Fruit fly (Drosophila melanogaster) whole organism, embryonic: ENCODE measurements around the gene CG46303.

Experiments
- Abd-B ChIP-seq: fragments of 200-800 bp; sonication (Bioruptor generic); optimal IDR thresholded peaks from 2 replicates; lab custom pipeline; 2018; ENCODE audit warnings: missing biosample characterization, mild to moderate bottlenecking, missing genetic modification characterization, moderate library complexity
- CG10147 ChIP-seq: fragments of 200-800 bp; sonication (Bioruptor generic); optimal IDR thresholded peaks from 2 replicates; lab custom pipeline; 2019; ENCODE audit warnings: missing biosample characterization, mild to moderate bottlenecking, missing genetic modification characterization, moderate library complexity
- CG10462 ChIP-seq: fragments of 200-800 bp; sonication (Bioruptor generic); optimal IDR thresholded peaks from 2 replicates; lab custom pipeline; 2016; ENCODE audit warnings: missing biosample characterization, missing genetic modification characterization
- CG11085 ChIP-seq: fragments of 200-800 bp; sonication (Bioruptor generic); IDR thresholded peaks from 2 replicates; pipeline ENCODE4 v1.3.6; 2022; ENCODE audit warnings: missing biosample characterization, missing genetic modification characterization
- CG11560 ChIP-seq: fragments of 200-800 bp; sonication (Bioruptor generic); IDR thresholded peaks from 3 replicates; pipeline ENCODE4 v1.3.6; 2022; ENCODE audit warnings: missing biosample characterization, missing genetic modification characterization
- CG11695 ChIP-seq: fragments of 200-800 bp; sonication (Bioruptor generic); IDR thresholded peaks from 3 replicates; pipeline ENCODE4 v1.3.6; 2022; ENCODE audit warnings: missing biosample characterization, missing genetic modification characterization
- CG12659 ChIP-seq: fragments of 200-800 bp; sonication (Bioruptor generic); optimal IDR thresholded peaks from 3 replicates; lab custom pipeline; 2017; ENCODE audit warnings: mild to moderate bottlenecking, missing biosample characterization, missing genetic modification reagents, missing genetic modification characterization
- CG14710 ChIP-seq: fragments of 200-800 bp; sonication (Bioruptor generic); optimal IDR thresholded peaks from 3 replicates; lab custom pipeline; 2019; ENCODE audit warnings: missing biosample characterization, mild to moderate bottlenecking, missing genetic modification characterization, moderate library complexity
- CG15011 ChIP-seq: fragments of 200-800 bp; sonication (Bioruptor generic); optimal IDR thresholded peaks from 3 replicates; lab custom pipeline; 2018; ENCODE audit warnings: missing biosample characterization, mild to moderate bottlenecking, missing genetic modification characterization
- CG15073 ChIP-seq: fragments of 200-800 bp; sonication (Bioruptor generic); optimal IDR thresholded peaks from 2 replicates; lab custom pipeline; 2016; ENCODE audit warnings: missing biosample characterization, missing genetic modification characterization
- CG15269 ChIP-seq: fragments of 200-800 bp; sonication (Bioruptor generic); optimal IDR thresholded peaks from 2 replicates; lab custom pipeline; 2018; ENCODE audit warnings: missing biosample characterization, mild to moderate bottlenecking, missing genetic modification characterization, moderate library complexity
- CG1603 ChIP-seq: fragments of 200-800 bp; sonication (Bioruptor generic); optimal IDR thresholded peaks from 2 replicates; lab custom pipeline; 2019; ENCODE audit warnings: missing biosample characterization, mild to moderate bottlenecking, missing genetic modification characterization, moderate library complexity
- CG17328 ChIP-seq: fragments of 200-800 bp; sonication (Bioruptor generic); IDR thresholded peaks from 2 replicates; pipeline ENCODE4 v1.3.6; 2022; ENCODE audit warnings: missing biosample characterization, missing genetic modification characterization
- CG2875 ChIP-seq: fragments of 200-800 bp; sonication (Bioruptor generic); optimal IDR thresholded peaks from 2 replicates; lab custom pipeline; 2017; ENCODE audit warnings: missing biosample characterization, mild to moderate bottlenecking, missing genetic modification characterization, missing genetic modification reagents
- CG2889 ChIP-seq: fragments of 200-800 bp; sonication (Bioruptor generic); IDR thresholded peaks from 3 replicates; pipeline ENCODE4 v1.3.6; 2022; ENCODE audit warnings: missing biosample characterization, missing genetic modification characterization
- CG6654 ChIP-seq: fragments of 200-800 bp; sonication (Bioruptor generic); optimal IDR thresholded peaks from 2 replicates; lab custom pipeline; 2017; ENCODE audit warnings: missing biosample characterization, mild to moderate bottlenecking, missing genetic modification characterization
- CG6791 ChIP-seq: fragments of 200-800 bp; sonication (Bioruptor generic); IDR thresholded peaks from 3 replicates; pipeline ENCODE4 v1.3.6; 2022; ENCODE audit warnings: missing biosample characterization, missing genetic modification characterization; ENCODE audit not compliant: partially characterized antibody
- CG7745 ChIP-seq: fragments of 200-800 bp; sonication (Bioruptor generic); optimal IDR thresholded peaks from 2 replicates; lab custom pipeline; 2018; ENCODE audit warnings: missing biosample characterization, mild to moderate bottlenecking, missing genetic modification characterization, moderate library complexity
- CG9797 ChIP-seq: fragments of 200-800 bp; sonication (Bioruptor generic); optimal IDR thresholded peaks from 3 replicates; lab custom pipeline; 2018; ENCODE audit warnings: missing biosample characterization, mild to moderate bottlenecking, missing genetic modification characterization
- D19A ChIP-seq: fragments of 200-800 bp; optimal IDR thresholded peaks from 3 replicates; lab custom pipeline; 2019; ENCODE audit warnings: missing biosample characterization, mild to moderate bottlenecking, missing genetic modification characterization, moderate library complexity
- Dll ChIP-seq: fragments of 200-800 bp; sonication (Bioruptor generic); IDR thresholded peaks from 4 replicates; pipeline ENCODE4 v1.3.6; 2022; ENCODE audit warnings: missing biosample characterization, missing genetic modification characterization; ENCODE audit not compliant: partially characterized antibody
- H15 ChIP-seq: fragments of 200-800 bp; sonication (Bioruptor generic); IDR thresholded peaks from 3 replicates; pipeline ENCODE4 v1.3.6; 2022; ENCODE audit warnings: missing biosample characterization, missing genetic modification characterization
- Lhr ChIP-seq: fragments of 200-800 bp; sonication (Bioruptor generic); optimal IDR thresholded peaks from 3 replicates; lab custom pipeline; 2017; ENCODE audit warnings: mild to moderate bottlenecking, missing biosample characterization, missing genetic modification reagents, missing genetic modification characterization
- Meics ChIP-seq: fragments of 200-800 bp; sonication (Bioruptor generic); optimal IDR thresholded peaks from 2 replicates; lab custom pipeline; 2017; ENCODE audit warnings: missing biosample characterization, mild to moderate bottlenecking, missing genetic modification characterization
- Mrtf ChIP-seq: fragments of 200-800 bp; sonication (Bioruptor generic); IDR thresholded peaks from 3 replicates; pipeline ENCODE4 v1.3.6; 2022; ENCODE audit warnings: missing biosample characterization, missing genetic modification characterization
- Nf-YB ChIP-seq: fragments of 200-800 bp; sonication (Bioruptor generic); optimal IDR thresholded peaks from 3 replicates; lab custom pipeline; 2019; ENCODE audit warnings: missing biosample characterization, mild to moderate bottlenecking, missing genetic modification characterization, moderate library complexity
- Oaz ChIP-seq: fragments of 200-800 bp; sonication (Bioruptor generic); IDR thresholded peaks from 2 replicates; pipeline ENCODE4 v1.3.6; 2022; ENCODE audit warnings: missing biosample characterization, missing genetic modification characterization
- Oli ChIP-seq: fragments of 200-800 bp; sonication (Bioruptor generic); optimal IDR thresholded peaks from 2 replicates; lab custom pipeline; 2018; ENCODE audit warnings: missing biosample characterization, mild to moderate bottlenecking, missing genetic modification characterization, moderate library complexity
- Trl ChIP-seq, 3 experiments: fragments of >200 bp in 2 of 3; fragments of 200-800 bp in 1 of 3; sonication (Bioruptor generic) in 1 of 3; optimal IDR thresholded peaks; 2 replicates in 1 of 3; 3 replicates in 2 of 3; lab custom pipeline; 2016 to 2017; ENCODE audit warnings: missing biosample characterization in 1 of 3, missing genetic modification characterization in 1 of 3
- ash1 ChIP-seq: fragments of 200-800 bp; sonication (Bioruptor generic); optimal IDR thresholded peaks from 2 replicates; lab custom pipeline; 2018; ENCODE audit warnings: missing biosample characterization, mild to moderate bottlenecking, missing genetic modification characterization
- cato ChIP-seq: fragments of 200-800 bp; sonication (Bioruptor generic); optimal IDR thresholded peaks from 2 replicates; lab custom pipeline; 2016; ENCODE audit warnings: missing biosample characterization, missing genetic modification characterization, borderline replicate concordance
- chn ChIP-seq: fragments of 200-800 bp; sonication (Bioruptor generic); optimal IDR thresholded peaks from 2 replicates; lab custom pipeline; 2016; ENCODE audit warnings: missing biosample characterization, missing genetic modification characterization
- ci ChIP-seq: fragments of 200-800 bp; sonication (Bioruptor generic); IDR thresholded peaks from 3 replicates; pipeline ENCODE4 v1.3.6; 2022; ENCODE audit warnings: missing biosample characterization, missing genetic modification characterization
- crp ChIP-seq, 2 experiments: fragments of 200-800 bp; sonication (Bioruptor generic); optimal IDR thresholded peaks; 2 replicates in 1 of 2; 3 replicates in 1 of 2; lab custom pipeline; 2017; ENCODE audit warnings: missing biosample characterization in 2 of 2, missing genetic modification characterization in 2 of 2, mild to moderate bottlenecking in 1 of 2, moderate library complexity in 1 of 2
- cwo ChIP-seq: fragments of 200-800 bp; sonication (Bioruptor generic); optimal IDR thresholded peaks from 3 replicates; lab custom pipeline; 2017; ENCODE audit warnings: missing biosample characterization, missing genetic modification characterization, mild to moderate bottlenecking, moderate library complexity, missing genetic modification reagents
- disco-r ChIP-seq: fragments of 200-800 bp; sonication (Bioruptor generic); optimal IDR thresholded peaks from 2 replicates; lab custom pipeline; 2016; ENCODE audit warnings: missing biosample characterization, missing genetic modification characterization
- dpn ChIP-seq, 2 experiments: fragments of 200-800 bp; sonication (Bioruptor generic); optimal IDR thresholded peaks; 3 replicates each; lab custom pipeline; 2016; ENCODE audit warnings: missing biosample characterization in 2 of 2, missing genetic modification characterization in 2 of 2
- ftz-f1 ChIP-seq: fragments of 200-800 bp; sonication (Bioruptor generic); optimal IDR thresholded peaks from 2 replicates; lab custom pipeline; 2016; ENCODE audit warnings: missing biosample characterization, missing genetic modification characterization
- hbn ChIP-seq: fragments of 200-800 bp; sonication (Bioruptor generic); IDR thresholded peaks from 2 replicates; pipeline ENCODE4 v1.3.6; 2022; ENCODE audit warnings: missing biosample characterization, missing genetic modification characterization; ENCODE audit not compliant: partially characterized antibody
- kay ChIP-seq: fragments of 200-800 bp; sonication (Bioruptor generic); optimal IDR thresholded peaks from 2 replicates; lab custom pipeline; 2016; ENCODE audit warnings: missing biosample characterization, missing genetic modification characterization
- pho ChIP-seq: fragments of 200-800 bp; sonication (Bioruptor generic); optimal IDR thresholded peaks from 2 replicates; lab custom pipeline; 2016; ENCODE audit warnings: missing biosample characterization, missing genetic modification characterization
- row ChIP-seq: fragments of 200-800 bp; sonication (Bioruptor generic); IDR thresholded peaks from 3 replicates; pipeline ENCODE4 v1.3.6; 2022; ENCODE audit warnings: missing biosample characterization, missing genetic modification characterization
- tna ChIP-seq: fragments of 200-800 bp; sonication (Bioruptor generic); IDR thresholded peaks from 2 replicates; pipeline ENCODE4 v1.3.6; 2022; ENCODE audit warnings: missing biosample characterization, missing genetic modification characterization; ENCODE audit not compliant: partially characterized antibody
- unc-4 ChIP-seq: fragments of 200-800 bp; sonication (Bioruptor generic); IDR thresholded peaks from 2 replicates; pipeline ENCODE4 v1.3.6; 2022; ENCODE audit warnings: missing biosample characterization, missing genetic modification characterization; ENCODE audit not compliant: partially characterized antibody
- usp ChIP-seq: fragments of >200 bp; optimal IDR thresholded peaks from 2 replicates; lab custom pipeline; 2017; ENCODE audit warnings: missing biosample characterization, missing genetic modification characterization
- vnd ChIP-seq: fragments of 200-800 bp; sonication (Bioruptor generic); IDR thresholded peaks from 3 replicates; pipeline ENCODE4 v1.3.6; 2022; ENCODE audit warnings: missing biosample characterization, missing genetic modification characterization; ENCODE audit not compliant: partially characterized antibody

Gene CG46303

DNA sequence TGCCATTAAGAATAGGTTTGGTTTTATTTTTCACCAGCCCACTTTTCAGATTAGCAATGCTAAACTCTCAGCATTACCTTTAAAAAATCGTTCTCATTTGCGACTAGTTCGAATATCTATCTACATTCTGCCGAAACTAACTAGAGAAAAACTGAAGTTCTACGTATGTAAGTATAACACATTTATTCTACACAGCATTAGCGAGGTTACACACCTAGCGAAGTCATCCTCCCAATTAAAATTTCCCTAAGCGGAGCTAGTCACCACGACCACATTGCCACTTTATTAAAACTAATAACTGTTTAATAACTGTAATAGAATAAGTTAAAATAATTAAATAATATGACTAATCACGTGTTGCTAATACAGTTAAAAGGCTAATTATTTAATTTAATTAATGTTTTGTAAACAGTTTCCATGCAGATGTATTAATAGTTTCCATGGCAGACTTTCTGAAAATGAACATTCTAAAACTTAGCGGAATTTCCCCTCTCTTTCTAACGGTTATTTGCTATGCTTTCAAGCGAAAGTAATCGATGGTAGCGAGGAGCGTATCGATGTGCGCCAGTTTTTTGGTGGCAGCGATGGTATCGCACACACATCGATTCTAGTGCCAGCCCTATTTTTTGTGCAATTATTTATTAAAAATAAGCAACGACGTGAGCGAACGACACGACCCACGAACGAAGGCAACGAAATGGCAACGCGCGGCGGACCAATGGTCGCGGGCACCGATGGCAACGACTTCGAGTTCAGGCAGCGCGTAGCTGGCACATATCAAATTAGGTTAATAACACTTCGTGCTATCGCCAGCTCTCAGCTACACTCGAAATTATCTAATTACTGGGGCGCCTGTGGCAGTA, 42.8 kb upstream of the CG46303 start, which contains the start of gene jagn (continued):
- TF ChIP-seq CG2889 = peak; percentile 4; the same call in 1 of the 3 replicates
- no peak for TF ChIP-seq CG6654 (GFP tag; lab: Kevin White, UChicago)
- TF ChIP-seq CG15269 = peak; percentile 38
- TF ChIP-seq CG11085 (GFP tag; lab: Robert Waterston, UW) = peak; percentile 65; the same call in 1 of the 2 replicates
- peak; percentile 99 for TF ChIP-seq tna (GFP tag; lab: Robert Waterston, UW)
- TF ChIP-seq CG11695 (GFP tag; lab: Robert Waterston, UW) = 0 out of 3 replicates have a peak, but pooled peaks have one; percentile 13
- peak; percentile 62 for TF ChIP-seq CG10462 (GFP tag; lab: Kevin White, UChicago)
- TF ChIP-seq Meics (GFP tag; lab: Kevin White, UChicago) = peak; percentile 52
- peak; percentile 77 for TF ChIP-seq CG1603
- TF ChIP-seq CG12659 (GFP tag; lab: Kevin White, UChicago) = peak; percentile 94
- TF ChIP-seq Lhr (GFP tag; lab: Kevin White, UChicago) = peak; percentile 86
- TF ChIP-seq usp (GFP tag; lab: Kevin White, UChicago) = no peak
- peak; percentile 100 for TF ChIP-seq CG6791
- no peak for TF ChIP-seq ash1 (GFP tag; lab: Kevin White, UChicago)
- peak; percentile 77 for TF ChIP-seq chn (GFP tag; lab: Kevin White, UChicago)
- TF ChIP-seq D19A (tag; lab: Kevin White, UChicago) = peak; percentile 11
- peak; percentile 82 for TF ChIP-seq ci (GFP tag; lab: Robert Waterston, UW)
- peak; percentile 68; the same call in 2 of the 3 replicates for TF ChIP-seq Mrtf (GFP tag; lab: Robert Waterston, UW)
- TF ChIP-seq H15 = peak; percentile 33; the same call in 1 of the 3 replicates
- no peak for TF ChIP-seq disco-r
- peak; percentile 81 for TF ChIP-seq pho (GFP tag; lab: Kevin White, UChicago)
- peak; percentile 100 for TF ChIP-seq vnd (GFP tag; lab: Robert Waterston, UW)
- peak; percentile 34 for TF ChIP-seq Oli (tag; lab: Kevin White, UChicago)
- peak; percentile 99 for TF ChIP-seq Dll (GFP tag; lab: Robert Waterston, UW)
- TF ChIP-seq CG10147 = no peak
- peak; percentile 71 for TF ChIP-seq row (GFP tag; lab: Robert Waterston, UW)
- TF ChIP-seq Nf-YB (GFP tag; lab: Kevin White, UChicago) = peak; percentile 41
- TF ChIP-seq dpn (GFP tag; optimal IDR thresholded peaks at IDR 0.05; lab: Kevin White, UChicago) = peak; percentile 67 to 69
- TF ChIP-seq kay (GFP tag; lab: Kevin White, UChicago) = no peak
- TF ChIP-seq Trl (optimal IDR thresholded peaks at IDR 0.05; lab: Kevin White, UChicago) = no peak
- peak; percentile 50 for TF ChIP-seq Trl (GFP tag; optimal IDR thresholded peaks at IDR 0.05; lab: Kevin White, UChicago)
- no peak for TF ChIP-seq CG2875 (GFP tag; lab: Kevin White, UChicago)
- peak; percentile 98 for TF ChIP-seq unc-4 (GFP tag; lab: Robert Waterston, UW)
- TF ChIP-seq CG11560 (tag; lab: Robert Waterston, UW) = 0 out of 3 replicates have a peak, but pooled peaks have one; percentile 38
- no peak for TF ChIP-seq CG7745 (tag; lab: Kevin White, UChicago)
- TF ChIP-seq cwo (GFP tag; lab: Kevin White, UChicago) = no peak
- no peak for TF ChIP-seq Oaz (GFP tag; lab: Robert Waterston, UW)
- TF ChIP-seq CG15073 (GFP tag; lab: Kevin White, UChicago) = no peak
- TF ChIP-seq cato (GFP tag; lab: Kevin White, UChicago) = no peak
- TF ChIP-seq CG15011 (GFP tag; lab: Kevin White, UChicago) = peak; percentile 2
- peak; percentile 82 for TF ChIP-seq CG14710 (tag; lab: Kevin White, UChicago)
- TF ChIP-seq ftz-f1 (GFP tag; lab: Kevin White, UChicago) = no peak
- TF ChIP-seq crp (GFP tag; optimal IDR thresholded peaks at IDR 0.05; lab: Kevin White, UChicago) = peak in 1 of 2 experiments; percentile 34
- TF ChIP-seq CG9797 = peak; percentile 48
- TF ChIP-seq CG17328 (GFP tag; lab: Robert Waterston, UW) = peak; percentile 56
- TF ChIP-seq hbn = peak; percentile 99
- TF ChIP-seq Abd-B = peak; percentile 66
